Worm (Caenorhabditis elegans): ENCODE results near the gene Y43F8B.9.
A peak's percentile ranks its signal among the peaks of the same experiment; 100 is the strongest.

The Y43F8B.9 gene

DNA sequence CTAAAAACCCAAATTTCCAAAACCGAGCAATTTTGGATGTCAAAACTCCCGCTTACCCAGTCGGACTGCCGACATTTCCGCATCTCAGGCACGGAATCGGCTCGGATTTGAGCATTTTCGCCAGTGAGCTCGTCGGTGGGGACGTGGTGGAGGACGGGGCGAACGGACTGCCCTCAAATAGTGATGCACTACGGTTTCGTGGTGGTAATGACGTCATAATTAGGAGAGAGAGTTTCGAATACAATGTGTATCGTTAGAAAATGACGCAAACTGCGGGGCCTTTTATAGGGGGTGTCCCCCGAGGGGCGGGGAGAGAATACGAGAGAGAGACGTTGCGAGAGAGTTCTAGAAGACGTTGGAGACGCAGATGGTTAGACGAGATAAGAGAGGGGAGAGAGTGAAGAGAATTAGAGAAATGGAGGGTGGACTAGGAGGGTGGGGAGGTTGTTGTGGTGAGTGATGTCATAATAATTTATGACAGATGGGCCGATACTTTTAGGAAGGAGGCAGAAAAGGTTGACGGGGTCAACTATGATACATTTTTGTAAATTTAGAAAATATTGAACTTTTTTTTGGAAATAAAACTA lies 44.7 kb downstream of the Y43F8B.9 start (continued):
- TF ChIP-seq madf-2 (tag; optimal IDR thresholded peaks at IDR 0.05), result peak; percentile 63
- TF ChIP-seq hlh-8 (tag; optimal IDR thresholded peaks at IDR 0.05), result peak; percentile 4
- peak; percentile 40 for TF ChIP-seq tbx-7 (tag; optimal IDR thresholded peaks at IDR 0.05)
- no peak for TF ChIP-seq lim-6 (tag; optimal IDR thresholded peaks at IDR 0.05)
- TF ChIP-seq dmd-4 (tag; optimal IDR thresholded peaks at IDR 0.05; ENCODE audit: borderline replicate concordance), result peak; percentile 37
- TF ChIP-seq K09A11.1 (tag; optimal IDR thresholded peaks at IDR 0.05; ENCODE audit: insufficient read depth), result no peak
- peak; percentile 90 for TF ChIP-seq pha-2 (tag; optimal IDR thresholded peaks at IDR 0.05)
- peak; percentile 84 for TF ChIP-seq elt-2 (tag; optimal IDR thresholded peaks at IDR 0.05)
- TF ChIP-seq fkh-6 (tag; optimal IDR thresholded peaks at IDR 0.05), result no peak
- peak; percentile 11 for TF ChIP-seq pag-3 (tag; optimal IDR thresholded peaks at IDR 0.05; ENCODE audit: borderline replicate concordance)
- peak; percentile 56 for TF ChIP-seq hlh-30 (tag; optimal IDR thresholded peaks at IDR 0.05; ENCODE audit: insufficient read depth)
- TF ChIP-seq F13H6.1 (tag; optimal IDR thresholded peaks at IDR 0.05), result no peak
- TF ChIP-seq C38D4.7 (GFP tag; optimal IDR thresholded peaks at IDR 0.05), result peak; percentile 60
- TF ChIP-seq fkh-10 (GFP tag; optimal IDR thresholded peaks at IDR 0.05), result no peak
- no peak for TF ChIP-seq ttx-3 (tag; optimal IDR thresholded peaks at IDR 0.05)
- no peak for TF ChIP-seq sdc-2 (tag; optimal IDR thresholded peaks at IDR 0.05)
- TF ChIP-seq nhr-11 (tag; optimal IDR thresholded peaks at IDR 0.05), result no peak
- TF ChIP-seq ceh-18 (tag; optimal IDR thresholded peaks at IDR 0.05), result peak; percentile 69
- peak; percentile 21 for TF ChIP-seq sox-4 (tag; optimal IDR thresholded peaks at IDR 0.05)
- peak; percentile 92 for TF ChIP-seq nfya-1 (tag; optimal IDR thresholded peaks at IDR 0.05)
- TF ChIP-seq unc-42 (tag; optimal IDR thresholded peaks at IDR 0.05), result peak; percentile 50
- TF ChIP-seq pqm-1 (tag; optimal IDR thresholded peaks at IDR 0.05), result no peak
- peak; percentile 58 for TF ChIP-seq ceh-14 (tag; optimal IDR thresholded peaks at IDR 0.05)

DNA sequence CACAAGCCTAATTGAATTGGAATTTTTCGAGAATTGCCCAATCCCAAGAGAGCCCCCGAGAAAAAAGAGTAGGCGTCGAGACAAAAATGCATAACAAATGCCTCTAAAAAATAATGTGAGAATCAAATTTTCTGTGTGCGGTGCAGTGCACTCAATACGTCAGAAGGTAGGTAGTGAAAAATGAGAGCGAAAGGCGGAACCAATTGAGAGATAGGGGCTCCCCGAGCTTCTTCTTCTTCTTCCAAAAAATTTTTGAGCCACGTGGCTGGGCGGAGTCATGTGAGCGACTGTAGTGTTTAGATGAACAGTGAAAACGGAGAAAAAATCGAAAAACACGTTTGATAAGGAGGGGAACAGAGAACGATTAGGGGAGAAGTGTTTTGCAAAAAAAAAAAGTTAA lies 46.6 kb downstream of the Y43F8B.9 start:
- TF ChIP-seq unc-55 (GFP tag; optimal IDR thresholded peaks at IDR 0.05), result no peak
- TF ChIP-seq F13H6.1 (tag; optimal IDR thresholded peaks at IDR 0.05), result no peak
- TF ChIP-seq lim-6 (tag; optimal IDR thresholded peaks at IDR 0.05), result no peak
- no peak for TF ChIP-seq che-1 (tag; optimal IDR thresholded peaks at IDR 0.05)
- no peak for TF ChIP-seq fax-1 (tag; optimal IDR thresholded peaks at IDR 0.05)
- peak; percentile 31 for TF ChIP-seq unc-42 (tag; optimal IDR thresholded peaks at IDR 0.05)
- no peak for TF ChIP-seq ceh-18 (tag; optimal IDR thresholded peaks at IDR 0.05)

- TF ChIP-seq fkh-6 (tag; optimal IDR thresholded peaks at IDR 0.05) (no peak), ceh-22 (tag; optimal IDR thresholded peaks at IDR 0.05) (no peak), ceh-34 (tag; optimal IDR thresholded peaks at IDR 0.05) (no peak), che-1 (tag; optimal IDR thresholded peaks at IDR 0.05) (no peak), fax-1 (tag; optimal IDR thresholded peaks at IDR 0.05) (no peak), pha-2 (tag; optimal IDR thresholded peaks at IDR 0.05) (no peak), syd-9 (tag; optimal IDR thresholded peaks at IDR 0.05) (no peak), ceh-18 (tag; optimal IDR thresholded peaks at IDR 0.05) (no peak), ceh-24 (tag; optimal IDR thresholded peaks at IDR 0.05) (no peak), ceh-19 (GFP tag; optimal IDR thresholded peaks at IDR 0.05) (no peak), hlh-6 (tag; optimal IDR thresholded peaks at IDR 0.05) (no peak), nfya-1 (tag; optimal IDR thresholded peaks at IDR 0.05) (no peak), gmeb-2 (tag; optimal IDR thresholded peaks at IDR 0.05) (no peak), K02D7.2 (tag; optimal IDR thresholded peaks at IDR 0.05) (no peak), K09A11.1 (tag; optimal IDR thresholded peaks at IDR 0.05; ENCODE audit: insufficient read depth) (no peak), Y22D7AL.16 (tag; optimal IDR thresholded peaks at IDR 0.05) (no peak), ztf-16 (tag; optimal IDR thresholded peaks at IDR 0.05) (no peak), ceh-14 (tag; optimal IDR thresholded peaks at IDR 0.05) (no peak), sox-4 (tag; optimal IDR thresholded peaks at IDR 0.05) (no peak), ets-4 (tag; optimal IDR thresholded peaks at IDR 0.05) (no peak)
Measured at ce11 chrV:19526197-19526596, 48.2 kb downstream of the Y43F8B.9 start.
